Comparison of ENCODE assay signal across 1 fruit fly cellular context in the genomic region with DNA sequence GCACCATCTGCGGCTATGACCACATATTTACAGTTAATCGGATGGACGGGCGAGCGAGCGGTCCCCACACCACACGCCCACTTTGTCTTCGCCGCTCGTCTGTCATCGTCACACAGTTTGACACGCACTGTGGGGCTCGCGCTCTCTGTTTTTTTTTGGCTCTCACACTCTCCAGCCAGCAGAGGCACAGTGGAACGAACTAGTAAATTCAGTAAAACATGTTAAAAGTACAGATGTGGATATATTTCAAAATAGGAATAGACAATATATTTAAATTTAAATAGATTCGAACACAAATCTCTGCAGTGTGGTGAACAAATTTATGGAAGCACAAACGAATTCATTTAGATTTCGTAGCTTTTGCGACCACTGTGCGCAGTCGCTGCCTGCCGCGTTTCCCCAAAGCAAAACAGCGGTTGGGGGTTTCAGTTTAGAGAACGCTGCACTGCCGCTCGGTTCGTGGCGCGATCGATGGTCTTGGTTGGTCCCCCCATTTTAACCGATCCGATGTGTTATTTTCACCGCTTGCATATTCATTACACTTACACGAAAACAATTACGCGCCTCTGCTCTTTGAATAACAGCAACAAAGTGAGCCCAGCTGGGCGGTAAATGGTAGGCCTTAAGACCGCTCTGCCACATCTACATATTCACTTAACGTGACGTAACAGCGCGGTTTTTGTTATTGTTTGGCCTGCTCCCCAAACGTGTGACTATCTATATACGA.
TF ChIP-seq lines count a peak whose summit lies in the region.

No protein-coding gene starts in this region.

TF ChIP-seq in whole organism, embryonic, 481 proteins besides CTCF, POLR2A, EP300 and RAD21 (continued from another document and continues in another):
- peak; percentile 99 for TF ChIP-seq CG10543 (GFP tag; optimal IDR thresholded peaks at IDR 0.05; lab: Kevin White, UChicago)
- TF ChIP-seq fd102C (GFP tag; optimal IDR thresholded peaks at IDR 0.05; lab: Kevin White, UChicago) = peak; percentile 66
- TF ChIP-seq ems (GFP tag; optimal IDR thresholded peaks at IDR 0.05; lab: Kevin White, UChicago) = peak; percentile 98
- peak; percentile 99 for TF ChIP-seq CG4424 (GFP tag; optimal IDR thresholded peaks at IDR 0.05; lab: Kevin White, UChicago)
- TF ChIP-seq danr (GFP tag; IDR thresholded peaks at IDR 0.05; lab: Robert Waterston, UW) = peak; percentile 96
- TF ChIP-seq pan (optimal IDR thresholded peaks at IDR 0.05; lab: Kevin White, UChicago) = no peak
- TF ChIP-seq pan (GFP tag; optimal IDR thresholded peaks at IDR 0.05 in 1 of 2, IDR thresholded peaks at IDR 0.05 in 1 of 2) = peak in 1 of 2 experiments; percentile 99
- TF ChIP-seq org-1 (GFP tag; optimal IDR thresholded peaks at IDR 0.05; lab: Kevin White, UChicago) = peak; percentile 98
- TF ChIP-seq shn (GFP tag; optimal IDR thresholded peaks at IDR 0.05; lab: Kevin White, UChicago) = peak; percentile 92
- TF ChIP-seq CG16863 (GFP tag; optimal IDR thresholded peaks at IDR 0.05; lab: Kevin White, UChicago) = peak; percentile 96
- TF ChIP-seq Med (GFP tag; lab: Kevin White, UChicago) = peak; percentile 100
- peak; percentile 98 for TF ChIP-seq tap (tag; optimal IDR thresholded peaks at IDR 0.05; lab: Kevin White, UChicago)
- peak in 1 of 2 experiments; percentile 77 for TF ChIP-seq Hr78 (GFP tag; optimal IDR thresholded peaks at IDR 0.05; lab: Kevin White, UChicago)
- TF ChIP-seq p53 (GFP tag; optimal IDR thresholded peaks at IDR 0.05; lab: Kevin White, UChicago) = peak; percentile 90
- TF ChIP-seq CHES-1-like (GFP tag; optimal IDR thresholded peaks at IDR 0.05; lab: Kevin White, UChicago) = peak; percentile 95
- peak; percentile 93 to 97 for TF ChIP-seq chif (GFP tag; optimal IDR thresholded peaks at IDR 0.05; lab: Kevin White, UChicago)
- TF ChIP-seq ind (GFP tag; optimal IDR thresholded peaks at IDR 0.05; lab: Kevin White, UChicago) = peak; percentile 99
- TF ChIP-seq slp2 (GFP tag; optimal IDR thresholded peaks at IDR 0.05; lab: Kevin White, UChicago) = peak; percentile 94
- peak; percentile 98 for TF ChIP-seq CG32772 (GFP tag; IDR thresholded peaks at IDR 0.05; lab: Robert Waterston, UW)
- peak; percentile 95 for TF ChIP-seq D19B (GFP tag; optimal IDR thresholded peaks at IDR 0.05; lab: Kevin White, UChicago)
- peak; percentile 97 for TF ChIP-seq gsb (GFP tag; IDR thresholded peaks at IDR 0.05; lab: Robert Waterston, UW)
- peak; percentile 99 for TF ChIP-seq CG6854 (GFP tag; optimal IDR thresholded peaks at IDR 0.05; lab: Kevin White, UChicago)
- TF ChIP-seq hbn (GFP tag; IDR thresholded peaks at IDR 0.05; lab: Robert Waterston, UW; ENCODE audit: partially characterized antibody) = 0 out of 2 replicates have a peak, but pooled peaks have one; percentile 29
- peak; percentile 97 for TF ChIP-seq CG5245 (GFP tag; optimal IDR thresholded peaks at IDR 0.05; lab: Kevin White, UChicago)
- TF ChIP-seq BtbVII (GFP tag; optimal IDR thresholded peaks at IDR 0.05; lab: Kevin White, UChicago) = peak; percentile 99
- peak; percentile 97 for TF ChIP-seq bowl (GFP tag; IDR thresholded peaks at IDR 0.05; lab: Robert Waterston, UW)
- TF ChIP-seq CG9876 (GFP tag; optimal IDR thresholded peaks at IDR 0.05; lab: Kevin White, UChicago) = peak; percentile 82
- peak; percentile 94 for TF ChIP-seq exex (tag; optimal IDR thresholded peaks at IDR 0.05; lab: Kevin White, UChicago)
- TF ChIP-seq Dad (GFP tag; optimal IDR thresholded peaks at IDR 0.05; lab: Kevin White, UChicago) = peak; percentile 97
- peak; percentile 98 for TF ChIP-seq fd96Cb (tag; optimal IDR thresholded peaks at IDR 0.05; lab: Kevin White, UChicago)
- TF ChIP-seq vvl (GFP tag; IDR thresholded peaks at IDR 0.05; lab: Robert Waterston, UW) = peak; percentile 99
- peak; percentile 96 for TF ChIP-seq CG9215 (GFP tag; IDR thresholded peaks at IDR 0.05; lab: Robert Waterston, UW)
- TF ChIP-seq CG9437 (GFP tag; optimal IDR thresholded peaks at IDR 0.05; lab: Kevin White, UChicago) = peak; percentile 91
- peak; percentile 95 for TF ChIP-seq sug (tag; optimal IDR thresholded peaks at IDR 0.05; lab: Kevin White, UChicago)
- peak; percentile 98 for TF ChIP-seq CG5953 (GFP tag; IDR thresholded peaks at IDR 0.05; lab: Robert Waterston, UW)
- TF ChIP-seq ham (GFP tag; IDR thresholded peaks at IDR 0.05; lab: Robert Waterston, UW) = peak; percentile 94
- TF ChIP-seq pum (GFP tag; optimal IDR thresholded peaks at IDR 0.05; lab: Kevin White, UChicago) = peak; percentile 94
- TF ChIP-seq hb (GFP tag; IDR thresholded peaks at IDR 0.05; lab: Robert Waterston, UW; ENCODE audit: partially characterized antibody) = peak; percentile 86
- TF ChIP-seq cad (GFP tag; optimal IDR thresholded peaks at IDR 0.05; lab: Kevin White, UChicago) = peak; percentile 49
- TF ChIP-seq scrt (GFP tag; optimal IDR thresholded peaks at IDR 0.05; lab: Kevin White, UChicago) = peak; percentile 98
- peak; percentile 97 for TF ChIP-seq CG4730 (GFP tag; IDR thresholded peaks at IDR 0.05; lab: Robert Waterston, UW)
- TF ChIP-seq Spps (tag; optimal IDR thresholded peaks at IDR 0.05; lab: Kevin White, UChicago) = peak; percentile 98
- TF ChIP-seq Deaf1 (tag; optimal IDR thresholded peaks at IDR 0.05; lab: Kevin White, UChicago) = peak; percentile 90
- TF ChIP-seq cato (GFP tag; optimal IDR thresholded peaks at IDR 0.05; lab: Kevin White, UChicago; ENCODE audit: borderline replicate concordance) = peak; percentile 97
- TF ChIP-seq CG8359 (GFP tag; optimal IDR thresholded peaks at IDR 0.05; lab: Kevin White, UChicago; ENCODE audit: borderline replicate concordance) = peak; percentile 95
- TF ChIP-seq sr (GFP tag; IDR thresholded peaks at IDR 0.05; lab: Robert Waterston, UW) = peak; percentile 97
- TF ChIP-seq ATbp (GFP tag; optimal IDR thresholded peaks at IDR 0.05; lab: Kevin White, UChicago) = peak; percentile 99
- TF ChIP-seq stc (GFP tag; IDR thresholded peaks at IDR 0.05; lab: Robert Waterston, UW) = peak; percentile 99
- TF ChIP-seq CG8765 (GFP tag; IDR thresholded peaks at IDR 0.05; lab: Robert Waterston, UW) = peak; percentile 96
- peak; percentile 98 for TF ChIP-seq CG12219 (GFP tag; optimal IDR thresholded peaks at IDR 0.05; lab: Kevin White, UChicago)
- peak; percentile 93 for TF ChIP-seq wek (GFP tag; optimal IDR thresholded peaks at IDR 0.05; lab: Kevin White, UChicago)
- peak; percentile 96 for TF ChIP-seq phol (tag; optimal IDR thresholded peaks at IDR 0.05; lab: Kevin White, UChicago)
- peak; percentile 97 for TF ChIP-seq CG11504 (tag; optimal IDR thresholded peaks at IDR 0.05; lab: Kevin White, UChicago)
- peak; percentile 98 for TF ChIP-seq nmo (GFP tag; optimal IDR thresholded peaks at IDR 0.05; lab: Kevin White, UChicago)
- TF ChIP-seq CG17568 (GFP tag; optimal IDR thresholded peaks at IDR 0.05; lab: Kevin White, UChicago) = peak; percentile 98
- peak; percentile 97 for TF ChIP-seq pho (GFP tag; optimal IDR thresholded peaks at IDR 0.05; lab: Kevin White, UChicago)
- TF ChIP-seq CG10366 (GFP tag; IDR thresholded peaks at IDR 0.05; lab: Robert Waterston, UW) = peak; percentile 99
- peak; percentile 87 for TF ChIP-seq aop (GFP tag; IDR thresholded peaks at IDR 0.05; lab: Robert Waterston, UW)
- TF ChIP-seq Eip74EF (GFP tag; optimal IDR thresholded peaks at IDR 0.05; lab: Kevin White, UChicago) = peak in 1 of 2 experiments; percentile 97
- peak; percentile 84 to 98 for TF ChIP-seq Pdp1 (GFP tag; optimal IDR thresholded peaks at IDR 0.05; lab: Kevin White, UChicago)
- TF ChIP-seq eve (GFP tag; optimal IDR thresholded peaks at IDR 0.05; lab: Kevin White, UChicago) = peak in 1 of 2 experiments; percentile 97
- TF ChIP-seq CG18011 (GFP tag; optimal IDR thresholded peaks at IDR 0.05; lab: Kevin White, UChicago) = peak; percentile 90
- peak; percentile 98 for TF ChIP-seq bcd (GFP tag; optimal IDR thresholded peaks at IDR 0.05; lab: Kevin White, UChicago)
- TF ChIP-seq CG4617 (GFP tag; optimal IDR thresholded peaks at IDR 0.05; lab: Kevin White, UChicago; ENCODE audit: borderline replicate concordance) = peak; percentile 97
- peak; percentile 55; the same call in 1 of the 3 replicates for TF ChIP-seq zen2 (GFP tag; IDR thresholded peaks at IDR 0.05; lab: Robert Waterston, UW; ENCODE audit: partially characterized antibody)
- peak; percentile 91 for TF ChIP-seq CG17802 (tag; optimal IDR thresholded peaks at IDR 0.05; lab: Kevin White, UChicago)
- peak; percentile 94 for TF ChIP-seq slou (GFP tag; optimal IDR thresholded peaks at IDR 0.05; lab: Kevin White, UChicago)
- peak; percentile 92 for TF ChIP-seq Atf3 (GFP tag; optimal IDR thresholded peaks at IDR 0.05; lab: Kevin White, UChicago)
- peak; percentile 99 for TF ChIP-seq CG2678 (tag; optimal IDR thresholded peaks at IDR 0.05; lab: Kevin White, UChicago)
- TF ChIP-seq dmrt11E (tag; optimal IDR thresholded peaks at IDR 0.05; lab: Kevin White, UChicago) = peak; percentile 97
- peak in 1 of 2 experiments; percentile 73 for TF ChIP-seq crp (GFP tag; optimal IDR thresholded peaks at IDR 0.05; lab: Kevin White, UChicago)
- peak; percentile 96 for TF ChIP-seq ewg (GFP tag; optimal IDR thresholded peaks at IDR 0.05; lab: Kevin White, UChicago)
- peak; percentile 31 for TF ChIP-seq HLHmδ (GFP tag; optimal IDR thresholded peaks at IDR 0.05; lab: Kevin White, UChicago)
- TF ChIP-seq btn (GFP tag; optimal IDR thresholded peaks at IDR 0.05; lab: Kevin White, UChicago) = peak; percentile 90
- TF ChIP-seq CG33557 (GFP tag; optimal IDR thresholded peaks at IDR 0.05; lab: Kevin White, UChicago) = peak; percentile 96
- TF ChIP-seq inv (GFP tag; IDR thresholded peaks at IDR 0.05; lab: Robert Waterston, UW; ENCODE audit: partially characterized antibody) = peak; percentile 79
- TF ChIP-seq Dek (tag; optimal IDR thresholded peaks at IDR 0.05; lab: Kevin White, UChicago) = peak; percentile 98
- TF ChIP-seq tgo (GFP tag; IDR thresholded peaks at IDR 0.05; lab: Robert Waterston, UW) = peak; percentile 98
- TF ChIP-seq gce (GFP tag; IDR thresholded peaks at IDR 0.05; lab: Robert Waterston, UW) = peak; percentile 97
- peak in 1 of 3 experiments; percentile 86 for TF ChIP-seq Stat92E (GFP tag; optimal IDR thresholded peaks at IDR 0.05; lab: Kevin White, UChicago)
- peak; percentile 98 for TF ChIP-seq ttk (GFP tag; IDR thresholded peaks at IDR 0.05; lab: Robert Waterston, UW)
- TF ChIP-seq seq (GFP tag; IDR thresholded peaks at IDR 0.05; lab: Robert Waterston, UW) = peak; percentile 99
- peak; percentile 97 for TF ChIP-seq bab2 (GFP tag; optimal IDR thresholded peaks at IDR 0.05; lab: Kevin White, UChicago)
- TF ChIP-seq CG4404 (GFP tag; IDR thresholded peaks at IDR 0.05; lab: Robert Waterston, UW) = peak; percentile 95
- TF ChIP-seq CG6689 (GFP tag; IDR thresholded peaks at IDR 0.05; lab: Robert Waterston, UW) = peak; percentile 98
- peak; percentile 96 for TF ChIP-seq grau (tag; optimal IDR thresholded peaks at IDR 0.05; lab: Kevin White, UChicago)
- peak; percentile 95 for TF ChIP-seq ERR (GFP tag; optimal IDR thresholded peaks at IDR 0.05; lab: Kevin White, UChicago)
- peak; percentile 91 for TF ChIP-seq CG5180 (GFP tag; optimal IDR thresholded peaks at IDR 0.05; lab: Kevin White, UChicago)
- TF ChIP-seq Tbp (GFP tag; optimal IDR thresholded peaks at IDR 0.05; lab: Kevin White, UChicago) = no peak
- peak; percentile 83 for TF ChIP-seq CG4360 (GFP tag; IDR thresholded peaks at IDR 0.05; lab: Robert Waterston, UW)
- TF ChIP-seq fru (optimal IDR thresholded peaks at IDR 0.05; lab: Kevin White, UChicago) = no peak
- peak; percentile 91 for TF ChIP-seq pnt (GFP tag; optimal IDR thresholded peaks at IDR 0.05; lab: Kevin White, UChicago)
- TF ChIP-seq CG12104 (GFP tag; optimal IDR thresholded peaks at IDR 0.05; lab: Kevin White, UChicago) = peak; percentile 97
- TF ChIP-seq Scr (GFP tag; IDR thresholded peaks at IDR 0.05; lab: Robert Waterston, UW; ENCODE audit: partially characterized antibody) = peak; percentile 68
- TF ChIP-seq BEAF-32 (GFP tag; optimal IDR thresholded peaks at IDR 0.05; lab: Kevin White, UChicago) = peak; percentile 24
- TF ChIP-seq CG32532 (GFP tag; IDR thresholded peaks at IDR 0.05; lab: Robert Waterston, UW) = peak; percentile 99
- TF ChIP-seq Blimp-1 (GFP tag; optimal IDR thresholded peaks at IDR 0.05; lab: Kevin White, UChicago) = peak; percentile 97
- peak; percentile 97 for TF ChIP-seq tio (GFP tag; optimal IDR thresholded peaks at IDR 0.05; lab: Kevin White, UChicago)
- TF ChIP-seq knrl (GFP tag; IDR thresholded peaks at IDR 0.05; lab: Robert Waterston, UW; ENCODE audit: partially characterized antibody) = peak; percentile 76
- TF ChIP-seq slbo (GFP tag; IDR thresholded peaks at IDR 0.05; lab: Robert Waterston, UW) = peak; percentile 99
- peak; percentile 95 for TF ChIP-seq CG14710 (tag; optimal IDR thresholded peaks at IDR 0.05; lab: Kevin White, UChicago)
- TF ChIP-seq CG8478 (optimal IDR thresholded peaks at IDR 0.05; lab: Kevin White, UChicago) = no peak
- TF ChIP-seq gsb-n (tag; optimal IDR thresholded peaks at IDR 0.05; lab: Kevin White, UChicago) = peak; percentile 98
- peak; percentile 94 for TF ChIP-seq Antp (GFP tag; optimal IDR thresholded peaks at IDR 0.05; lab: Kevin White, UChicago)
- peak; percentile 94 for TF ChIP-seq zen (tag; optimal IDR thresholded peaks at IDR 0.05; lab: Kevin White, UChicago)
- peak; percentile 98 for TF ChIP-seq wdn (GFP tag; IDR thresholded peaks at IDR 0.05; lab: Robert Waterston, UW)
- TF ChIP-seq CG30020 (tag; optimal IDR thresholded peaks at IDR 0.05; lab: Kevin White, UChicago) = peak; percentile 80
- TF ChIP-seq dpn (GFP tag; optimal IDR thresholded peaks at IDR 0.05; lab: Kevin White, UChicago) = peak; percentile 97 to 99
- TF ChIP-seq sima (GFP tag; optimal IDR thresholded peaks at IDR 0.05; lab: Kevin White, UChicago) = peak; percentile 90
- TF ChIP-seq jing (GFP tag; optimal IDR thresholded peaks at IDR 0.05; lab: Kevin White, UChicago) = peak; percentile 96
- TF ChIP-seq ro (GFP tag; IDR thresholded peaks at IDR 0.05; lab: Robert Waterston, UW) = peak; percentile 93
- TF ChIP-seq NC2α (GFP tag; optimal IDR thresholded peaks at IDR 0.05; lab: Kevin White, UChicago) = peak; percentile 91
- TF ChIP-seq run (tag; optimal IDR thresholded peaks at IDR 0.05; lab: Kevin White, UChicago) = peak; percentile 98
- TF ChIP-seq lov (optimal IDR thresholded peaks at IDR 0.05; lab: Kevin White, UChicago) = no peak
- TF ChIP-seq lov (GFP tag; IDR thresholded peaks at IDR 0.05; lab: Robert Waterston, UW) = peak; percentile 97
- peak; percentile 98 for TF ChIP-seq CG12942 (GFP tag; optimal IDR thresholded peaks at IDR 0.05; lab: Kevin White, UChicago)
- peak; percentile 99 for TF ChIP-seq chm (GFP tag; IDR thresholded peaks at IDR 0.05; lab: Robert Waterston, UW)
- TF ChIP-seq NC2β (GFP tag; optimal IDR thresholded peaks at IDR 0.05; lab: Kevin White, UChicago) = peak; percentile 97
- peak; percentile 98 for TF ChIP-seq CG6765 (GFP tag; optimal IDR thresholded peaks at IDR 0.05; lab: Kevin White, UChicago)
- TF ChIP-seq CG14441 (GFP tag; IDR thresholded peaks at IDR 0.05; lab: Robert Waterston, UW) = peak; percentile 99
